Fruit fly (Drosophila melanogaster): Measurements from ENCODE around the gene CG7298.

CG7298 gene

dm6 chr3L:20191848-20192247 lies 11.6 kb downstream of the CG7298 start:
- no peak for TF ChIP-seq CG17801 (GFP tag; optimal IDR thresholded peaks at IDR 0.05; ENCODE audit: partially characterized antibody)

- peak; percentile 22 for TF ChIP-seq CG17801 (GFP tag; optimal IDR thresholded peaks at IDR 0.05; ENCODE audit: partially characterized antibody)
Observed at dm6 chr3L:20187885-20188570, 15.5 kb downstream of the CG7298 start, which contains the start of gene Ssk. Ssk (plus strand) TSS chr3L:20188522.

- no peak for TF ChIP-seq CG17801 (GFP tag; optimal IDR thresholded peaks at IDR 0.05; ENCODE audit: partially characterized antibody)
Observed at dm6 chr3L:20186294-20187020, 17.0 kb downstream of the CG7298 start.

dm6 chr3L:20185886-20186285 lies 17.6 kb downstream of the CG7298 start:
- no peak for TF ChIP-seq CG17801 (GFP tag; optimal IDR thresholded peaks at IDR 0.05; ENCODE audit: partially characterized antibody)

- TF ChIP-seq CG17801 (GFP tag; optimal IDR thresholded peaks at IDR 0.05; ENCODE audit: partially characterized antibody) = no peak
Observed at dm6 chr3L:20185206-20185868, 18.1 kb downstream of the CG7298 start.

dm6 chr3L:20183345-20184088 lies 20.0 kb downstream of the CG7298 start:
- TF ChIP-seq CG17801 (GFP tag; optimal IDR thresholded peaks at IDR 0.05; ENCODE audit: partially characterized antibody) = no peak

- no peak for TF ChIP-seq CG17801 (GFP tag; optimal IDR thresholded peaks at IDR 0.05; ENCODE audit: partially characterized antibody)
Observed at dm6 chr3L:20182799-20183198, 20.7 kb downstream of the CG7298 start.

dm6 chr3L:20178101-20178500 lies 25.4 kb downstream of the CG7298 start:
- TF ChIP-seq CG17801 (GFP tag; optimal IDR thresholded peaks at IDR 0.05; ENCODE audit: partially characterized antibody) = no peak

dm6 chr3L:20177697-20178096 lies 25.8 kb downstream of the CG7298 start:
- TF ChIP-seq CG17801 (GFP tag; optimal IDR thresholded peaks at IDR 0.05; ENCODE audit: partially characterized antibody) = no peak

- TF ChIP-seq CG17801 (GFP tag; optimal IDR thresholded peaks at IDR 0.05; ENCODE audit: partially characterized antibody) = no peak
Observed at dm6 chr3L:20168152-20168551, 35.3 kb downstream of the CG7298 start.
